Fruit fly (Drosophila melanogaster) whole organism: ENCODE results near the gene Apl.

Experiments
- CG8478 ChIP-seq: fragments of >200 bp; optimal IDR thresholded peaks from 2 replicates; lab custom pipeline; 2018; ENCODE audit warnings: inconsistent platforms
- EcR ChIP-seq, 2 experiments: fragments of >200 bp; optimal IDR thresholded peaks; 2 replicates each; lab custom pipeline; 2017; ENCODE audit warnings: missing biosample characterization in 2 of 2, missing genetic modification characterization in 2 of 2, missing genetic modification reagents in 2 of 2
- pan ChIP-seq: fragments of >200 bp; optimal IDR thresholded peaks from 2 replicates; lab custom pipeline; 2017
- psq ChIP-seq: fragments of >200 bp; optimal IDR thresholded peaks from 2 replicates; lab custom pipeline; 2017
- usp ChIP-seq: fragments of >200 bp; optimal IDR thresholded peaks from 2 replicates; lab custom pipeline; 2017; ENCODE audit warnings: missing biosample characterization, missing genetic modification characterization, mixed read lengths

dm6 chr3L:16563361-16563760, 31.6 kb upstream of the Apl start:
- TF ChIP-seq CG8478, result no peak
- TF ChIP-seq psq (lab: Kevin White, UChicago), result no peak
- no peak for TF ChIP-seq usp (GFP tag; lab: Kevin White, UChicago)
- TF ChIP-seq pan (lab: Kevin White, UChicago), result no peak
- no peak for TF ChIP-seq EcR (GFP tag; optimal IDR thresholded peaks at IDR 0.05; lab: Kevin White, UChicago)
